Fruit fly (Drosophila melanogaster) whole organism: ENCODE data around the gene scrib.

Source experiments
- Dll ChIP-seq: fragments of >200 bp; optimal IDR thresholded peaks from 2 replicates; lab custom pipeline; 2017
- EcR ChIP-seq, 2 experiments: fragments of >200 bp; optimal IDR thresholded peaks; 2 replicates each; lab custom pipeline; 2017; ENCODE audit warnings: missing biosample characterization in 2 of 2, missing genetic modification characterization in 2 of 2, missing genetic modification reagents in 2 of 2
- pan ChIP-seq: fragments of >200 bp; optimal IDR thresholded peaks from 2 replicates; lab custom pipeline; 2017
- psq ChIP-seq: fragments of >200 bp; optimal IDR thresholded peaks from 2 replicates; lab custom pipeline; 2017
- usp ChIP-seq: fragments of >200 bp; optimal IDR thresholded peaks from 2 replicates; lab custom pipeline; 2017; ENCODE audit warnings: missing biosample characterization, missing genetic modification characterization, mixed read lengths

DNA sequence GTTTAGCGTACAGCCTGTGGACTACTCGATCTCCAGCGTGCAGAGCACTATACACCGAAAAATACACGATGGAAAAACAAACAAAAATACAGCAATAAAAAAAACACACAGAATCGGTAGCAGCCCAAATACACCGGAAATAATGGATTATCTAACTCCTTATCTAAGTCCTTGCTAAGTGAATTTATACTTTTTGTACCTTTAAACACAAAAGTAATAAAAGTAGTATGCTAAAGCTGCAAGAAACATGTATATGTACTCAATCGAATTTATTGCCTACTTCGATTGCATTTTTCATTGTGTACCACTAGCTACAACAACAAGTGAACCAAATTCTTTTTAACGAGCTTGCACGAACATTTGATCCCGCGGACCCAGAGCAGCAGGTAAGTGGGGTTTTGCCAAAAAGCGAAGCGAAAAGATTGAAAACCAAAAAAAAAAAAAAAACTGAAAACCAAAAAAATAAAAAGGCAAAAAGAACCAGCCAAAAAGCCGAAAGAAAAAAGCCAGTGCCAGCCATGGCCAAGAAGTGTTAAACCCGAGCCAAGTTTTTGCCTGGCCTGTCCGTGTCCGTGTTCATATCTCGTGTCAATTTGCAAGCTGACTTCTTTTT is 14.0 kb upstream of the scrib start:
- TF ChIP-seq EcR (GFP tag; optimal IDR thresholded peaks at IDR 0.05; lab: Kevin White, UChicago) (no peak), usp (GFP tag; lab: Kevin White, UChicago) (no peak), psq (lab: Kevin White, UChicago) (no peak), pan (no peak), Dll (lab: Kevin White, UChicago) (no peak)
